Worm (Caenorhabditis elegans): ENCODE results near the gene ddn-2.

DNA sequence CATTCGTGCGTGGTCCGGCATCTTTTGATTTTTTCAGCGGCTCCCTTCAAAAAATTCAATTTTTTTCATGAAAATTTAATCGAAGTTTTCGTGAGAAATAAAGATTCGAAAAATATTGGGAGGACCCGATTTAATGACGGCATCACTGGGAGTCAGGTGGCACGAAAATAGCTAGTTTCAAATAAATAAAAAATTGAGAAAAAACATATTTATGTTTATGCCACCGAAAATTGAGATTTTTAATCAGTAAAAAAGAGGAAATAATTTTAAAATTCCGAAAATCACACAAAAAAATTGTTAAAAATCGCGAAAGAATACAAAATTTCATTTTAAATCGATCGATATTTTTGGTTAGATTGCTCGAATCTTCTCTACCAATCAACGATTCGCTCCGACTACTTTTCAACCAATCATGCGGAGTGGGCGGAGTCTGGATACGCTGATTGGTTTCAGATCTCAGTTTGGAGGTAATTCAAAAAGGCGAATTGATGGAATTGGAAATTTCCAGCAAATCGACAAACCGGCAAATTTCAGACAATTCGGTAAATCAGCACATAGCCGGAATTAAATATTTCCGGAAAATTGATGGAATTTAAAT, 30.7 kb upstream of the ddn-2 start, which contains the start of gene gsy-1:
- TF ChIP-seq madf-10 (tag; optimal IDR thresholded peaks at IDR 0.05) (no peak), ets-4 (GFP tag; optimal IDR thresholded peaks at IDR 0.05) (no peak), Y95B8A.8 (GFP tag; IDR thresholded peaks at IDR 0.05) (no peak), madf-3 (GFP tag; IDR thresholded peaks at IDR 0.05) (no peak), pha-4 (tag; optimal IDR thresholded peaks at IDR 0.05) (no peak), T26A5.8 (tag; optimal IDR thresholded peaks at IDR 0.05) (no peak), tlf-1 (GFP tag; optimal IDR thresholded peaks at IDR 0.05) (no peak)

Measured in whole organism, young adult.